Fruit fly (Drosophila melanogaster) whole organism: Measurements from ENCODE around the gene drongo.

Source experiments
- CG8478 ChIP-seq: fragments of >200 bp; optimal IDR thresholded peaks from 2 replicates; lab custom pipeline; 2018; ENCODE audit warnings: inconsistent platforms
- pan ChIP-seq: fragments of >200 bp; optimal IDR thresholded peaks from 2 replicates; lab custom pipeline; 2017
- usp ChIP-seq: fragments of >200 bp; optimal IDR thresholded peaks from 2 replicates; lab custom pipeline; 2017; ENCODE audit warnings: missing biosample characterization, missing genetic modification characterization, mixed read lengths

- TF ChIP-seq usp (no peak), CG8478 (peak; percentile 25), pan (lab: Kevin White, UChicago) (no peak)
Measured at dm6 chr2L:867899-868605, 17.2 kb upstream of the drongo start, which contains the start of gene aru.
